Fruit fly (Drosophila melanogaster) whole organism, embryonic: ENCODE results near the gene CG42699.
A peak's percentile ranks its signal among the peaks of the same experiment; 100 is the strongest.

Experiments
- Ada2b ChIP-seq: fragments of 200-800 bp; sonication (Bioruptor generic); IDR thresholded peaks from 2 replicates; pipeline ENCODE4 v1.3.6; 2022; ENCODE audit warnings: missing biosample characterization, missing genetic modification characterization
- Awh ChIP-seq: fragments of 200-800 bp; sonication (Bioruptor generic); IDR thresholded peaks from 2 replicates; pipeline ENCODE4, ENCODE4 v1.3.6; 2022; ENCODE audit warnings: missing biosample characterization, missing genetic modification characterization
- BEAF-32 ChIP-seq: fragments of 200-800 bp; sonication (Bioruptor generic); optimal IDR thresholded peaks from 3 replicates; lab custom pipeline; 2017; ENCODE audit warnings: missing biosample characterization, missing genetic modification characterization, mild to moderate bottlenecking, moderate library complexity, missing genetic modification reagents
- CG10267 ChIP-seq: fragments of 200-800 bp; sonication (Bioruptor generic); optimal IDR thresholded peaks from 2 replicates; lab custom pipeline; 2018; ENCODE audit warnings: missing biosample characterization, mild to moderate bottlenecking, missing genetic modification characterization, moderate library complexity
- CG12104 ChIP-seq: fragments of 200-800 bp; sonication (Bioruptor generic); optimal IDR thresholded peaks from 3 replicates; lab custom pipeline; 2016; ENCODE audit warnings: missing biosample characterization, missing genetic modification characterization
- CG12391 ChIP-seq: fragments of 200-800 bp; sonication (Bioruptor generic); optimal IDR thresholded peaks from 3 replicates; lab custom pipeline; 2018; ENCODE audit warnings: missing biosample characterization, mild to moderate bottlenecking, missing genetic modification characterization, moderate library complexity
- CG13424 ChIP-seq: fragments of 200-800 bp; sonication (Bioruptor generic); optimal IDR thresholded peaks from 2 replicates; lab custom pipeline; 2019; ENCODE audit warnings: missing biosample characterization, mild to moderate bottlenecking, missing genetic modification characterization, moderate library complexity
- CG15479 ChIP-seq: fragments of 200-800 bp; sonication (Bioruptor generic); optimal IDR thresholded peaks from 3 replicates; lab custom pipeline; 2019; ENCODE audit warnings: missing biosample characterization, mild to moderate bottlenecking, missing genetic modification characterization, moderate library complexity
- CG16815 ChIP-seq: fragments of 200-800 bp; sonication (Bioruptor generic); optimal IDR thresholded peaks from 3 replicates; lab custom pipeline; 2017; ENCODE audit warnings: missing biosample characterization, mild to moderate bottlenecking, missing genetic modification characterization
- CG17802 ChIP-seq: fragments of 200-800 bp; sonication (Bioruptor generic); optimal IDR thresholded peaks from 2 replicates; lab custom pipeline; 2018; ENCODE audit warnings: missing biosample characterization, mild to moderate bottlenecking, missing genetic modification characterization, moderate library complexity
- CG18764 ChIP-seq: fragments of 200-800 bp; sonication (Bioruptor generic); optimal IDR thresholded peaks from 3 replicates; lab custom pipeline; 2016; ENCODE audit warnings: missing biosample characterization, missing genetic modification characterization
- CG30403 ChIP-seq: fragments of 200-800 bp; sonication (Bioruptor generic); optimal IDR thresholded peaks from 3 replicates; lab custom pipeline; 2016; ENCODE audit warnings: missing biosample characterization, missing genetic modification characterization
- CG31365 ChIP-seq: fragments of 200-800 bp; sonication (Bioruptor generic); optimal IDR thresholded peaks from 2 replicates; lab custom pipeline; 2018; ENCODE audit warnings: missing biosample characterization, mild to moderate bottlenecking, missing genetic modification characterization
- CG32772 ChIP-seq: fragments of 200-800 bp; sonication (Bioruptor generic); IDR thresholded peaks from 2 replicates; pipeline ENCODE4 v1.3.6; 2022; ENCODE audit warnings: missing biosample characterization, missing genetic modification characterization
- CG6765 ChIP-seq: fragments of 200-800 bp; sonication (Bioruptor generic); optimal IDR thresholded peaks from 3 replicates; lab custom pipeline; 2017; ENCODE audit warnings: missing biosample characterization, mild to moderate bottlenecking, missing genetic modification characterization
- CG8089 ChIP-seq: fragments of 200-800 bp; sonication (Bioruptor generic); optimal IDR thresholded peaks from 3 replicates; lab custom pipeline; 2016; ENCODE audit warnings: missing biosample characterization, missing genetic modification characterization
- CG8359 ChIP-seq: fragments of 200-800 bp; sonication (Bioruptor generic); optimal IDR thresholded peaks from 2 replicates; lab custom pipeline; 2017; ENCODE audit warnings: missing biosample characterization, mild to moderate bottlenecking, missing genetic modification characterization, borderline replicate concordance
- CoRest ChIP-seq: fragments of 200-800 bp; sonication (Bioruptor generic); optimal IDR thresholded peaks from 3 replicates; lab custom pipeline; 2018; ENCODE audit warnings: missing biosample characterization, mild to moderate bottlenecking, missing genetic modification characterization, moderate library complexity
- Dfd ChIP-seq, 2 experiments: fragments of >200 bp; optimal IDR thresholded peaks; 2 replicates each; lab custom pipeline; 2017; ENCODE audit warnings: missing biosample characterization in 2 of 2, missing genetic modification characterization in 2 of 2
- Dip3 ChIP-seq: fragments of 200-800 bp; sonication (Bioruptor generic); optimal IDR thresholded peaks from 3 replicates; lab custom pipeline; 2016; ENCODE audit warnings: missing biosample characterization, missing genetic modification characterization
- Doc3 ChIP-seq: fragments of 200-800 bp; sonication (Bioruptor generic); IDR thresholded peaks from 3 replicates; pipeline ENCODE4 v1.3.6; 2022; ENCODE audit warnings: missing biosample characterization, missing genetic modification characterization; ENCODE audit not compliant: partially characterized antibody
- Dref ChIP-seq: fragments of 200-800 bp; sonication (Bioruptor generic); IDR thresholded peaks from 2 replicates; pipeline ENCODE4 v1.3.6; 2022; ENCODE audit warnings: missing biosample characterization, missing genetic modification characterization
- Drgx ChIP-seq: fragments of 200-800 bp; sonication (Bioruptor generic); IDR thresholded peaks from 2 replicates; pipeline ENCODE4 v1.3.6; 2022; ENCODE audit warnings: missing biosample characterization, missing genetic modification characterization
- Fer1 ChIP-seq: fragments of 200-800 bp; sonication (Bioruptor generic); optimal IDR thresholded peaks from 2 replicates; lab custom pipeline; 2017; ENCODE audit warnings: missing biosample characterization, mild to moderate bottlenecking, missing genetic modification characterization
- HmgZ ChIP-seq: fragments of 200-800 bp; sonication (Bioruptor generic); optimal IDR thresholded peaks from 2 replicates; lab custom pipeline; 2018; ENCODE audit warnings: missing biosample characterization, mild to moderate bottlenecking, missing genetic modification characterization
- Hmx ChIP-seq: fragments of 200-800 bp; sonication (Bioruptor generic); optimal IDR thresholded peaks from 2 replicates; lab custom pipeline; 2016; ENCODE audit warnings: missing biosample characterization, missing genetic modification characterization
- MTF-1 ChIP-seq: fragments of 200-800 bp; sonication (Bioruptor generic); optimal IDR thresholded peaks from 2 replicates; lab custom pipeline; 2018; ENCODE audit warnings: missing biosample characterization, mild to moderate bottlenecking, missing genetic modification characterization, borderline replicate concordance
- NC2β ChIP-seq: fragments of 200-800 bp; sonication (Bioruptor generic); optimal IDR thresholded peaks from 2 replicates; lab custom pipeline; 2016; ENCODE audit warnings: missing biosample characterization, missing genetic modification characterization
- NFAT ChIP-seq: fragments of 200-800 bp; sonication (Bioruptor generic); IDR thresholded peaks from 2 replicates; pipeline ENCODE4 v1.3.6; 2022; ENCODE audit warnings: missing biosample characterization, missing genetic modification characterization
- NfI ChIP-seq: fragments of 200-800 bp; sonication (Bioruptor generic); optimal IDR thresholded peaks from 3 replicates; lab custom pipeline; 2018; ENCODE audit warnings: missing biosample characterization, mild to moderate bottlenecking, missing genetic modification characterization, moderate library complexity
- Rx ChIP-seq: fragments of 200-800 bp; sonication (Bioruptor generic); IDR thresholded peaks from 2 replicates; pipeline ENCODE4 v1.3.6; 2022; ENCODE audit warnings: missing biosample characterization, missing genetic modification characterization
- ac ChIP-seq: fragments of 200-800 bp; sonication (Bioruptor generic); optimal IDR thresholded peaks from 3 replicates; lab custom pipeline; 2017; ENCODE audit warnings: missing biosample characterization, mild to moderate bottlenecking, missing genetic modification characterization
- al ChIP-seq: fragments of 200-800 bp; sonication (Bioruptor generic); IDR thresholded peaks from 2 replicates; pipeline ENCODE4 v1.3.6; 2022; ENCODE audit warnings: missing biosample characterization, missing genetic modification characterization
- bigmax ChIP-seq: fragments of 200-800 bp; sonication (Bioruptor generic); optimal IDR thresholded peaks from 2 replicates; lab custom pipeline; 2018; ENCODE audit warnings: missing biosample characterization, mild to moderate bottlenecking, missing genetic modification characterization
- dmrt11E ChIP-seq: fragments of 200-800 bp; sonication (Bioruptor generic); optimal IDR thresholded peaks from 3 replicates; lab custom pipeline; 2018; ENCODE audit warnings: missing biosample characterization, mild to moderate bottlenecking, missing genetic modification characterization, moderate library complexity
- esg ChIP-seq: fragments of 200-800 bp; sonication (Bioruptor generic); conservative IDR thresholded peaks from 2 replicates; pipeline ENCODE4 v1.3.6; 2022; ENCODE audit warnings: missing biosample characterization, missing genetic modification characterization
- fd64A ChIP-seq: fragments of 200-800 bp; sonication (Bioruptor generic); optimal IDR thresholded peaks from 3 replicates; lab custom pipeline; 2018; ENCODE audit warnings: missing biosample characterization, mild to moderate bottlenecking, missing genetic modification characterization
- jigr1 ChIP-seq: fragments of 200-800 bp; sonication (Bioruptor generic); IDR thresholded peaks from 3 replicates; pipeline ENCODE4 v1.3.6; 2022; ENCODE audit warnings: missing biosample characterization, missing genetic modification characterization
- mirr ChIP-seq: fragments of 200-800 bp; sonication (Bioruptor generic); optimal IDR thresholded peaks from 3 replicates; lab custom pipeline; 2018; ENCODE audit warnings: missing biosample characterization, mild to moderate bottlenecking, missing genetic modification characterization
- nau ChIP-seq: fragments of 200-800 bp; sonication (Bioruptor generic); optimal IDR thresholded peaks from 3 replicates; lab custom pipeline; 2017; ENCODE audit warnings: missing biosample characterization, mild to moderate bottlenecking, missing genetic modification characterization, missing genetic modification reagents
- pita ChIP-seq: fragments of 200-800 bp; sonication (Bioruptor generic); optimal IDR thresholded peaks from 2 replicates; lab custom pipeline; 2017; ENCODE audit warnings: missing biosample characterization, mild to moderate bottlenecking, missing genetic modification characterization
- pnt ChIP-seq: fragments of 200-800 bp; sonication (Bioruptor generic); optimal IDR thresholded peaks from 3 replicates; lab custom pipeline; 2016; ENCODE audit warnings: missing biosample characterization, missing genetic modification characterization
- rib ChIP-seq: fragments of 200-800 bp; sonication (Bioruptor generic); IDR thresholded peaks from 2 replicates; pipeline ENCODE4 v1.3.6; 2022; ENCODE audit warnings: missing biosample characterization, missing genetic modification characterization
- schlank ChIP-seq: fragments of 200-800 bp; sonication (Bioruptor generic); optimal IDR thresholded peaks from 2 replicates; lab custom pipeline; 2018; ENCODE audit warnings: missing biosample characterization, mild to moderate bottlenecking, missing genetic modification characterization
- sima ChIP-seq: fragments of 200-800 bp; sonication (Bioruptor generic); optimal IDR thresholded peaks from 2 replicates; lab custom pipeline; 2016; ENCODE audit warnings: missing biosample characterization, missing genetic modification characterization
- slp2 ChIP-seq: fragments of 200-800 bp; sonication (Bioruptor generic); optimal IDR thresholded peaks from 2 replicates; lab custom pipeline; 2016; ENCODE audit warnings: missing biosample characterization, missing genetic modification characterization
- stc ChIP-seq: fragments of 200-800 bp; sonication (Bioruptor generic); IDR thresholded peaks from 2 replicates; pipeline ENCODE4 v1.3.6; 2022; ENCODE audit warnings: missing biosample characterization, missing genetic modification characterization
- stwl ChIP-seq: fragments of 200-800 bp; sonication (Bioruptor generic); optimal IDR thresholded peaks from 3 replicates; lab custom pipeline; 2018; ENCODE audit warnings: missing biosample characterization, mild to moderate bottlenecking, missing genetic modification characterization, moderate library complexity
- ttk ChIP-seq: fragments of 200-800 bp; sonication (Bioruptor generic); IDR thresholded peaks from 2 replicates; pipeline ENCODE4 v2.1.2; 2022; ENCODE audit warnings: missing biosample characterization, missing genetic modification characterization
- zen ChIP-seq: fragments of 200-800 bp; sonication (Bioruptor generic); optimal IDR thresholded peaks from 3 replicates; lab custom pipeline; 2018; ENCODE audit warnings: missing biosample characterization, mild to moderate bottlenecking, missing genetic modification characterization, moderate library complexity
- zfh1 ChIP-seq: fragments of 200-800 bp; sonication (Bioruptor generic); IDR thresholded peaks from 3 replicates; pipeline ENCODE4 v1.3.6; 2022; ENCODE audit warnings: missing biosample characterization, missing genetic modification characterization

The CG42699 gene

DNA sequence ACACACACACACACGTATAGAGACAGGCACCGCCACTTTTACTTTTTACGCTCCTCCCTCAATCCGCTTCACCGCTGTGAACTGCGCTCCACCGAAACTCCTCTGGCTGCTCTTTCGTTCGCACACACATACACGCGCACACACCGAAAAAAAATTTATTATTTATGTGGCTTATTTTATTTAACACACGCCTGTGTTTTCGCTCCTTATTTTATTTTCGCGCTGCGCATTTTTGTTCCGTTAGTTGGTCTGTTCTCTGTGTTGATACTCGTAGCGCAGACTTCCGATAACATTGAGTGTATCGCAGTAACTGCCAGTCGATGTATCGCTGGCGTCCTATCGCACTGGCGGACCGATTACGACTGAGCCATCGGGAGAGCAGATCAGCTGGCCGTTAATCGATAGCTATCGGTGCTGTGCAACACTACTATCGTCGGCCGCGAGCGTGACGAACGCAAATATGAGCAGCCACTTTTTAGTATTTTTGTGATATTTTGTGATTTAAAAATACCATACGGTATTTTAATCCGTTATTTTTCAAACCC lies 26.6 kb upstream of the CG42699 start, which contains the start of gene Snx27 (continued):
- TF ChIP-seq fd64A (no peak), mirr (GFP tag; lab: Kevin White, UChicago) (peak; percentile 14), CG12104 (no peak), CG8089 (GFP tag; lab: Kevin White, UChicago) (no peak), MTF-1 (GFP tag; lab: Kevin White, UChicago) (no peak), Dip3 (GFP tag; lab: Kevin White, UChicago) (peak; percentile 20), CG17802 (tag; lab: Kevin White, UChicago) (no peak), sima (GFP tag; lab: Kevin White, UChicago) (no peak), ttk (GFP tag; lab: Robert Waterston, UW) (no peak), ac (GFP tag; lab: Kevin White, UChicago) (no peak), HmgZ (tag; lab: Kevin White, UChicago) (peak; percentile 82), Fer1 (GFP tag; lab: Kevin White, UChicago) (peak; percentile 50), CG30403 (GFP tag; lab: Kevin White, UChicago) (peak; percentile 53), bigmax (GFP tag; lab: Kevin White, UChicago) (no peak), stwl (tag; lab: Kevin White, UChicago) (peak; percentile 71), Dref (GFP tag; lab: Robert Waterston, UW) (peak; percentile 99), CG8359 (GFP tag; lab: Kevin White, UChicago) (no peak), BEAF-32 (peak; percentile 100), CG12391 (tag; lab: Kevin White, UChicago) (peak; percentile 54), Drgx (GFP tag; lab: Robert Waterston, UW) (no peak), zfh1 (peak; percentile 53; the same call in 2 of the 3 replicates), Doc3 (peak; percentile 97), CG10267 (tag; lab: Kevin White, UChicago) (peak; percentile 97), NC2β (GFP tag; lab: Kevin White, UChicago) (peak; percentile 62), zen (tag; lab: Kevin White, UChicago) (peak; percentile 14), esg (no peak), Rx (GFP tag; lab: Robert Waterston, UW) (no peak), CoRest (tag; lab: Kevin White, UChicago) (peak; percentile 53), dmrt11E (tag; lab: Kevin White, UChicago) (peak; percentile 19), jigr1 (no peak), CG18764 (GFP tag; lab: Kevin White, UChicago) (no peak), CG32772 (GFP tag; lab: Robert Waterston, UW) (0 out of 2 replicates have a peak, but pooled peaks have one; percentile 17), CG15479 (GFP tag; lab: Kevin White, UChicago) (peak; percentile 5), nau (GFP tag; lab: Kevin White, UChicago) (no peak), CG16815 (no peak), Hmx (no peak), Awh (GFP tag; lab: Robert Waterston, UW) (no peak), stc (GFP tag; lab: Robert Waterston, UW) (no peak), CG13424 (tag; lab: Kevin White, UChicago) (no peak), pita (GFP tag; lab: Kevin White, UChicago) (no peak), slp2 (no peak), pnt (no peak), rib (GFP tag; lab: Robert Waterston, UW) (peak; percentile 59; the same call in 1 of the 2 replicates), Dfd (GFP tag; optimal IDR thresholded peaks at IDR 0.05; lab: Kevin White, UChicago) (no peak), CG6765 (GFP tag; lab: Kevin White, UChicago) (no peak), al (GFP tag; lab: Robert Waterston, UW) (no peak), Ada2b (GFP tag; lab: Robert Waterston, UW) (no peak), NFAT (GFP tag; lab: Robert Waterston, UW) (peak; percentile 52; the same call in 1 of the 2 replicates), NfI (GFP tag; lab: Kevin White, UChicago) (peak; percentile 54), schlank (tag; lab: Kevin White, UChicago) (no peak), CG31365 (tag; lab: Kevin White, UChicago) (no peak)
